Worm (Caenorhabditis elegans) whole organism, mixed stage, embryonic: ENCODE results near the gene ccz-1.

Experiments
- ces-1 ChIP-seq: fragments of 150-350 bp; optimal IDR thresholded peaks from 2 replicates; lab custom pipeline; 2014; ENCODE audit warnings: missing biosample characterization, missing genetic modification reagents, missing genetic modification characterization
- lsy-2 ChIP-seq: fragments of 150-350 bp; optimal IDR thresholded peaks from 2 replicates; lab custom pipeline; 2014; ENCODE audit warnings: missing biosample characterization, missing genetic modification characterization
- nhr-76 ChIP-seq: sonication (generic microtip); optimal IDR thresholded peaks from 2 replicates; lab custom pipeline; 2017; ENCODE audit warnings: missing biosample characterization, missing genetic modification characterization
- pha-4 ChIP-seq: fragments of 150-350 bp; optimal IDR thresholded peaks from 2 replicates; lab custom pipeline; 2018; ENCODE audit warnings: missing biosample characterization, missing genetic modification reagents, missing genetic modification characterization
- snpc-4 ChIP-seq: fragments of 150-350 bp; optimal IDR thresholded peaks from 2 replicates; lab custom pipeline; 2014; ENCODE audit warnings: missing biosample characterization, missing genetic modification characterization
- sptf-1 ChIP-seq: sonication (generic microtip); optimal IDR thresholded peaks from 2 replicates; lab custom pipeline; 2017; ENCODE audit warnings: mild to moderate bottlenecking, missing genetic modification characterization, moderate library complexity, missing compliant biosample characterization

ce11 chrV:13665089-13665488, 13.6 kb upstream of the ccz-1 start, which contains the start of gene rde-12:
- TF ChIP-seq nhr-76 (no peak), lsy-2 (tag; lab: Kevin White, UChicago) (no peak), pha-4 (tag; lab: Kevin White, UChicago) (no peak), ces-1 (GFP tag; lab: Kevin White, UChicago) (no peak), sptf-1 (tag; lab: Kevin White, UChicago) (no peak), snpc-4 (tag; lab: Kevin White, UChicago) (no peak)
